Worm (Caenorhabditis elegans): ENCODE data around the gene D2007.1.

DNA sequence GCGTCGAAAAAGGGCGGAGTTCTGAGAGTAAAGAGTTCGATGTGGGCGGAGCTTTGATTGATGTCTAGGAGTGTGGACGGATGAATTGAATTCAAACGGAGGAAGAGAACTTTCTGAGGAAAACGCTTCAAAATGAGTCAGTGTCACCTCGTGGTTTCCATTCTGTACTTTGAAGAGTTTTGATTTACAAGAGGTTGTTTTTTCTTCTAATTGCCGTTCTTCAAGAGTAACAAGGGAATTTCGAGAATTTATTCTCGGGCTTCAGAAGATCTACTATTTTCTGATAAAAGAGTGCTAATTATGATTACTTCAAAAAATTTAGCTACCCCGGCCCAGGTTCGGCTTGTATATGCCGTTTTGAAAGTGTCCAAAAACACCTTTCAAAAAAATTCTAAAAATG is 21.0 kb downstream of the D2007.1 start, which contains the start of gene C50C3.12:
- no peak for TF ChIP-seq ztf-16 (tag; optimal IDR thresholded peaks at IDR 0.05)
- TF ChIP-seq fax-1 (tag; optimal IDR thresholded peaks at IDR 0.05) = no peak
- no peak for TF ChIP-seq hlh-6 (tag; optimal IDR thresholded peaks at IDR 0.05)
- TF ChIP-seq tbx-2 (tag; optimal IDR thresholded peaks at IDR 0.05) = no peak
- TF ChIP-seq odd-2 (tag; optimal IDR thresholded peaks at IDR 0.05) = no peak
- no peak for TF ChIP-seq pqm-1 (tag; optimal IDR thresholded peaks at IDR 0.05)

All from whole organism, late embryonic.